Worm (Caenorhabditis elegans) whole organism, dauer: ENCODE results near the gene srt-37.
"Not testable (repeated sequence)": the region's sequence is repeated elsewhere in the genome, so short reads cannot be mapped to it uniquely, and the experiment has no call there.

Experiments used
- unc-62 ChIP-seq: sonication (generic microtip); optimal IDR thresholded peaks from 2 replicates; lab custom pipeline; 2017; ENCODE audit warnings: missing biosample characterization, missing genetic modification reagents, missing genetic modification characterization

The srt-37 gene

ce11 chrV:4281699-4282098 lies at the start of gene srt-37:
TSS of gene srt-37 (minus strand) at chrV:4281799.
- TF ChIP-seq unc-62 (GFP tag; lab: Kevin White, UChicago): not testable (repeated sequence)

- TF ChIP-seq unc-62 (GFP tag; lab: Kevin White, UChicago): no peak
Observed at ce11 chrV:4330820-4331219, 49.2 kb upstream of the srt-37 start.

- TF ChIP-seq unc-62 (GFP tag; lab: Kevin White, UChicago): no peak
Observed at ce11 chrV:4326841-4327240, 45.2 kb upstream of the srt-37 start, which contains the start of gene D2063.1. TSS of gene D2063.1 (plus strand) at chrV:4327121.

ce11 chrV:4325415-4325814 lies 43.8 kb upstream of the srt-37 start, which contains the start of gene nhr-125:
TSS of gene nhr-125 (minus strand) at chrV:4325515.
- no peak for TF ChIP-seq unc-62 (GFP tag; lab: Kevin White, UChicago)

- TF ChIP-seq unc-62 (GFP tag; lab: Kevin White, UChicago): no peak
Observed at ce11 chrV:4322706-4323105, 41.1 kb upstream of the srt-37 start, which contains the start of gene R02D1.2. TSS of gene R02D1.2 (minus strand) at chrV:4322806.

- no peak for TF ChIP-seq unc-62 (GFP tag; lab: Kevin White, UChicago)
Observed at ce11 chrV:4319867-4320266, 38.3 kb upstream of the srt-37 start, which contains the start of gene ZC132.9. TSS of gene ZC132.9 (minus strand) at chrV:4319967.

- no peak for TF ChIP-seq unc-62 (GFP tag; lab: Kevin White, UChicago)
Observed at ce11 chrV:4315057-4315456, 33.5 kb upstream of the srt-37 start, which contains the start of gene srh-192. TSS of gene srh-192 (minus strand) at chrV:4315157.

ce11 chrV:4304240-4304639 lies 22.6 kb upstream of the srt-37 start:
- TF ChIP-seq unc-62 (GFP tag; lab: Kevin White, UChicago): no peak

- TF ChIP-seq unc-62 (GFP tag; lab: Kevin White, UChicago): no peak
Observed at ce11 chrV:4303793-4304192, 22.2 kb upstream of the srt-37 start.

ce11 chrV:4302842-4303241 lies 21.2 kb upstream of the srt-37 start:
- TF ChIP-seq unc-62 (GFP tag; lab: Kevin White, UChicago): no peak

- TF ChIP-seq unc-62 (GFP tag; lab: Kevin White, UChicago): no peak
Observed at ce11 chrV:4299741-4300140, 18.1 kb upstream of the srt-37 start, which contains the start of gene ZC132.3. TSS of gene ZC132.3 (minus strand) at chrV:4299841.

- TF ChIP-seq unc-62 (GFP tag; lab: Kevin White, UChicago): no peak
Observed at ce11 chrV:4298579-4298978, 17.0 kb upstream of the srt-37 start, which contains the start of gene ZC132.11. TSS of gene ZC132.11 (minus strand) at chrV:4298679.

- no peak for TF ChIP-seq unc-62 (GFP tag; lab: Kevin White, UChicago)
Observed at ce11 chrV:4295920-4296319, 14.3 kb upstream of the srt-37 start, which contains the start of gene F47D2.11. TSS of gene F47D2.11 (minus strand) at chrV:4296020.

- not testable (repeated sequence) for TF ChIP-seq unc-62 (GFP tag; lab: Kevin White, UChicago)
Observed at ce11 chrV:4293425-4293824, 11.8 kb upstream of the srt-37 start, which contains the start of gene srh-194. TSS of gene srh-194 (minus strand) at chrV:4293525.

- TF ChIP-seq unc-62 (GFP tag; lab: Kevin White, UChicago): not testable (repeated sequence)
Observed at ce11 chrV:4290093-4290492, 8.5 kb upstream of the srt-37 start, which contains the start of gene srh-193. TSS of gene srh-193 (minus strand) at chrV:4290193.

ce11 chrV:4284737-4285136 lies 3.1 kb upstream of the srt-37 start, which contains the start of gene srt-19:
TSS of gene srt-19 (plus strand) at chrV:4285037.
- TF ChIP-seq unc-62 (GFP tag; lab: Kevin White, UChicago): not testable (repeated sequence)

ce11 chrV:4278735-4279134 lies 2.9 kb downstream of the srt-37 start, which contains the start of gene srt-20:
TSS of gene srt-20 (minus strand) at chrV:4278835.
- not testable (repeated sequence) for TF ChIP-seq unc-62 (GFP tag; lab: Kevin White, UChicago)
